Worm (Caenorhabditis elegans): Measurements from ENCODE around the gene F26G1.11.

DNA sequence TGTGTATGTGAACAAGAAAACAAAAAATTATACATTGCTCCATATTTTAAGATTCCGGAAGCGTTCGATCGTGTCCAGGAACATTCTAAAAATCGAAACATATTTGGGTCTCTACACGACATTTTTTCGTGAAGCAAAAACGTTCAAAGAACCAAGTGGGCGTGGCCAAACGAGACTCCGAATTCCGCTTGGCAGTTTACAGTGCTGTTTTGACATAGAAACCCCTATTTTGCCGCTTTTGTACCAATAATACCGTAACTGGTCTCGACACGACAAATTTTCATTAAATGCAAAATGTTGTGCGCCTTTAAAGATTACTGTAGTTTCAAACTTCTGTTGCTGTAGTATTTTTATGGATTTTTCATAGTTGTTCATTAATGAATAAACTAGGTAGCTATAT, 21.3 kb upstream of the F26G1.11 start:
- TF ChIP-seq unc-86 (tag; optimal IDR thresholded peaks at IDR 0.05): no peak
- TF ChIP-seq fkh-10 (GFP tag; optimal IDR thresholded peaks at IDR 0.05): no peak
- TF ChIP-seq elt-2 (tag; optimal IDR thresholded peaks at IDR 0.05): no peak
- no peak for TF ChIP-seq hlh-30 (tag; optimal IDR thresholded peaks at IDR 0.05; ENCODE audit: insufficient read depth)
- TF ChIP-seq lin-11 (tag; optimal IDR thresholded peaks at IDR 0.05): no peak
- no peak for TF ChIP-seq pat-9 (tag; optimal IDR thresholded peaks at IDR 0.05)
- no peak for TF ChIP-seq C08G9.2 (tag; optimal IDR thresholded peaks at IDR 0.05)

Data from whole organism, late embryonic.